Worm (Caenorhabditis elegans) whole organism, mixed stage, embryonic: ENCODE results near the gene ugt-3.

ENCODE experiments used
- ces-1 ChIP-seq: fragments of 150-350 bp; optimal IDR thresholded peaks from 2 replicates; lab custom pipeline; 2014; ENCODE audit warnings: missing biosample characterization, missing genetic modification reagents, missing genetic modification characterization
- elt-1 ChIP-seq: sonication (generic microtip); optimal IDR thresholded peaks from 2 replicates; lab custom pipeline; 2017; ENCODE audit warnings: missing genetic modification characterization, mild to moderate bottlenecking, missing compliant biosample characterization, antibody characterized with exemption, moderate library complexity, borderline replicate concordance; ENCODE audit not compliant: insufficient read depth
- lin-32 ChIP-seq: fragments of 200-800 bp; sonication (Bioruptor generic); optimal IDR thresholded peaks from 2 replicates; lab custom pipeline; 2018; ENCODE audit warnings: mild to moderate bottlenecking, missing genetic modification characterization, missing compliant biosample characterization
- mep-1 ChIP-seq: fragments of 150-350 bp; optimal IDR thresholded peaks from 2 replicates; lab custom pipeline; 2017; ENCODE audit warnings: missing biosample characterization, missing genetic modification reagents, missing genetic modification characterization, inconsistent platforms
- nhr-237 ChIP-seq: fragments of 150-350 bp; optimal IDR thresholded peaks from 2 replicates; lab custom pipeline; 2014; ENCODE audit warnings: missing biosample characterization, missing genetic modification characterization
- nhr-76 ChIP-seq: sonication (generic microtip); optimal IDR thresholded peaks from 2 replicates; lab custom pipeline; 2017; ENCODE audit warnings: missing biosample characterization, missing genetic modification characterization
- snpc-4 ChIP-seq: fragments of 150-350 bp; optimal IDR thresholded peaks from 2 replicates; lab custom pipeline; 2014; ENCODE audit warnings: missing biosample characterization, missing genetic modification characterization
- sptf-1 ChIP-seq: sonication (generic microtip); optimal IDR thresholded peaks from 2 replicates; lab custom pipeline; 2017; ENCODE audit warnings: mild to moderate bottlenecking, missing genetic modification characterization, moderate library complexity, missing compliant biosample characterization
- zip-8 ChIP-seq: fragments of 150-350 bp; optimal IDR thresholded peaks from 2 replicates; lab custom pipeline; 2014; ENCODE audit warnings: missing biosample characterization, missing genetic modification characterization

DNA sequence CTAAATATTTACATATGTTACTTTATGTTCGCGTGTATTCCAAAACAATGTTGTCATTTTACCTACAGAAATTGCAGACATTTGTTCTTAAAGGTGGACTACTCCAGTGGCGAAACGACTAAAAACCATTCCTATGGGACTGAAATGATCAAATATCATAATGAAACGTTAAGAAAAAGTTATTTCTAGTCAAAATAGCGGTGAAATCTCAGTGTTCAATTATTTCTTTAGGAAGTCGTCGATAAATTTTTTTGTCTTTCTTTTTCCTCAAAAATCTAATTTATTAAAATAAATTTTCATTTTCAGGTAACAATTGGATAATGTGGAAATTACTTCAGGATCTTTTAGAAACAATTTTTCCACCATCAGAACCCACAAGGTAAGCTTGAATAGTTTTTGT, 35.3 kb upstream of the ugt-3 start, which contains the start of gene C44H9.4:
- TF ChIP-seq mep-1 (tag; lab: Kevin White, UChicago) (no peak), zip-8 (tag; lab: Kevin White, UChicago) (no peak), ces-1 (GFP tag; lab: Kevin White, UChicago) (no peak), nhr-237 (tag; lab: Kevin White, UChicago) (no peak), sptf-1 (tag; lab: Kevin White, UChicago) (no peak), lin-32 (GFP tag; lab: Kevin White, UChicago) (no peak), nhr-76 (no peak), elt-1 (tag; lab: Kevin White, UChicago) (no peak), snpc-4 (tag; lab: Kevin White, UChicago) (no peak)
